Fruit fly (Drosophila melanogaster) whole organism, embryonic: ENCODE results near the gene CG8958.
A peak's percentile ranks its signal among the peaks of the same experiment; 100 is the strongest.

ENCODE experiments used
- Bgb ChIP-seq: fragments of 200-800 bp; sonication (Bioruptor generic); IDR thresholded peaks from 2 replicates; pipeline ENCODE4 v1.3.6; 2022; ENCODE audit warnings: missing biosample characterization, missing genetic modification characterization; ENCODE audit not compliant: partially characterized antibody
- Blimp-1 ChIP-seq: fragments of 200-800 bp; sonication (Bioruptor generic); optimal IDR thresholded peaks from 3 replicates; lab custom pipeline; 2018; ENCODE audit warnings: missing biosample characterization, missing genetic modification characterization, mild to moderate bottlenecking, moderate library complexity, missing genetic modification reagents
- CG10543 ChIP-seq: fragments of 200-800 bp; sonication (Bioruptor generic); optimal IDR thresholded peaks from 3 replicates; lab custom pipeline; 2017; ENCODE audit warnings: missing biosample characterization, mild to moderate bottlenecking, missing genetic modification characterization, moderate library complexity
- CG11456 ChIP-seq: fragments of 200-800 bp; sonication (Bioruptor generic); IDR thresholded peaks from 3 replicates; pipeline ENCODE4 v1.3.6; 2022; ENCODE audit warnings: missing biosample characterization, missing genetic modification characterization
- CG12071 ChIP-seq: fragments of 200-800 bp; sonication (Bioruptor generic); optimal IDR thresholded peaks from 3 replicates; lab custom pipeline; 2018; ENCODE audit warnings: missing biosample characterization, mild to moderate bottlenecking, missing genetic modification characterization
- CG12155 ChIP-seq: fragments of 200-800 bp; sonication (Bioruptor generic); optimal IDR thresholded peaks from 3 replicates; lab custom pipeline; 2016; ENCODE audit warnings: missing biosample characterization, missing genetic modification characterization
- CG1233 ChIP-seq: fragments of 200-800 bp; sonication (Bioruptor generic); optimal IDR thresholded peaks from 4 replicates; lab custom pipeline; 2018; ENCODE audit warnings: missing biosample characterization, mild to moderate bottlenecking, missing genetic modification characterization
- CG13296 ChIP-seq: fragments of 200-800 bp; sonication (Bioruptor generic); optimal IDR thresholded peaks from 3 replicates; lab custom pipeline; 2018; ENCODE audit warnings: missing biosample characterization, mild to moderate bottlenecking, missing genetic modification characterization
- CG17829 ChIP-seq: fragments of 200-800 bp; optimal IDR thresholded peaks from 2 replicates; lab custom pipeline; 2019; ENCODE audit warnings: missing biosample characterization, mild to moderate bottlenecking, missing genetic modification characterization, moderate library complexity
- CG2889 ChIP-seq: fragments of 200-800 bp; sonication (Bioruptor generic); IDR thresholded peaks from 3 replicates; pipeline ENCODE4 v1.3.6; 2022; ENCODE audit warnings: missing biosample characterization, missing genetic modification characterization
- CG30020 ChIP-seq: fragments of 200-800 bp; optimal IDR thresholded peaks from 2 replicates; lab custom pipeline; 2019; ENCODE audit warnings: missing biosample characterization, mild to moderate bottlenecking, missing genetic modification characterization, moderate library complexity
- CG8290 ChIP-seq, 3 experiments: fragments of 200-800 bp; sonication (Bioruptor generic); optimal IDR thresholded peaks; 2 replicates each; lab custom pipeline; 2016 to 2019; ENCODE audit warnings: missing biosample characterization in 3 of 3, missing genetic modification characterization in 3 of 3, mild to moderate bottlenecking in 2 of 3, moderate library complexity in 1 of 3
- CG9876 ChIP-seq: fragments of 200-800 bp; sonication (Bioruptor generic); optimal IDR thresholded peaks from 2 replicates; lab custom pipeline; 2016; ENCODE audit warnings: missing biosample characterization, missing genetic modification characterization
- Camta ChIP-seq: fragments of 200-800 bp; sonication (Bioruptor generic); optimal IDR thresholded peaks from 2 replicates; lab custom pipeline; 2016; ENCODE audit warnings: missing biosample characterization, missing genetic modification characterization
- Deaf1 ChIP-seq: fragments of 200-800 bp; optimal IDR thresholded peaks from 3 replicates; lab custom pipeline; 2019; ENCODE audit warnings: missing biosample characterization, mild to moderate bottlenecking, missing genetic modification characterization, moderate library complexity
- Ets97D ChIP-seq: fragments of 200-800 bp; sonication (Bioruptor generic); optimal IDR thresholded peaks from 3 replicates; lab custom pipeline; 2016; ENCODE audit warnings: missing biosample characterization, missing genetic modification characterization
- HmgZ ChIP-seq: fragments of 200-800 bp; sonication (Bioruptor generic); optimal IDR thresholded peaks from 2 replicates; lab custom pipeline; 2018; ENCODE audit warnings: missing biosample characterization, mild to moderate bottlenecking, missing genetic modification characterization
- Hr51 ChIP-seq, 2 experiments: fragments of 200-800 bp; sonication (Bioruptor generic); optimal IDR thresholded peaks; 2 replicates in 1 of 2; 3 replicates in 1 of 2; lab custom pipeline; 2016 to 2018; ENCODE audit warnings: missing biosample characterization in 2 of 2, missing genetic modification characterization in 2 of 2, mild to moderate bottlenecking in 1 of 2, moderate library complexity in 1 of 2
- MBD-R2 ChIP-seq: fragments of 200-800 bp; sonication (Bioruptor generic); IDR thresholded peaks from 2 replicates; pipeline ENCODE4 v1.3.6; 2022; ENCODE audit warnings: missing biosample characterization, missing genetic modification characterization
- Meics ChIP-seq: fragments of 200-800 bp; sonication (Bioruptor generic); optimal IDR thresholded peaks from 2 replicates; lab custom pipeline; 2017; ENCODE audit warnings: missing biosample characterization, mild to moderate bottlenecking, missing genetic modification characterization
- Pdp1 ChIP-seq, 2 experiments: fragments of 200-800 bp; sonication (Bioruptor generic); optimal IDR thresholded peaks; 3 replicates each; lab custom pipeline; 2016; ENCODE audit warnings: missing biosample characterization in 2 of 2, missing genetic modification characterization in 2 of 2, mild to moderate bottlenecking in 1 of 2, moderate library complexity in 1 of 2
- Sry-β ChIP-seq: fragments of 200-800 bp; sonication (Bioruptor generic); optimal IDR thresholded peaks from 2 replicates; lab custom pipeline; 2018; ENCODE audit warnings: missing biosample characterization, mild to moderate bottlenecking, missing genetic modification characterization, moderate library complexity
- Sry-δ ChIP-seq: fragments of 200-800 bp; sonication (Bioruptor generic); optimal IDR thresholded peaks from 2 replicates; lab custom pipeline; 2016; ENCODE audit warnings: missing biosample characterization, missing genetic modification characterization
- TFAM ChIP-seq: fragments of 200-800 bp; sonication (Bioruptor generic); optimal IDR thresholded peaks from 2 replicates; lab custom pipeline; 2017; ENCODE audit warnings: missing biosample characterization, missing genetic modification characterization, inconsistent platforms
- abd-A ChIP-seq: fragments of 200-800 bp; sonication (Bioruptor generic); optimal IDR thresholded peaks from 3 replicates; lab custom pipeline; 2019; ENCODE audit warnings: missing biosample characterization, mild to moderate bottlenecking, missing genetic modification characterization, moderate library complexity
- ato ChIP-seq: fragments of 200-800 bp; sonication (Bioruptor generic); IDR thresholded peaks from 2 replicates; pipeline ENCODE4 v1.3.6; 2022; ENCODE audit warnings: missing biosample characterization, missing genetic modification characterization; ENCODE audit not compliant: partially characterized antibody
- btn ChIP-seq: fragments of 200-800 bp; sonication (Bioruptor generic); optimal IDR thresholded peaks from 2 replicates; lab custom pipeline; 2016; ENCODE audit warnings: missing biosample characterization, missing genetic modification characterization
- chm ChIP-seq: fragments of 200-800 bp; sonication (Bioruptor generic); IDR thresholded peaks from 2 replicates; pipeline ENCODE4 v1.3.6; 2022; ENCODE audit warnings: missing biosample characterization, missing genetic modification characterization
- dmrt11E ChIP-seq: fragments of 200-800 bp; sonication (Bioruptor generic); optimal IDR thresholded peaks from 3 replicates; lab custom pipeline; 2018; ENCODE audit warnings: missing biosample characterization, mild to moderate bottlenecking, missing genetic modification characterization, moderate library complexity
- dmrt99B ChIP-seq: fragments of 200-800 bp; sonication (Bioruptor generic); optimal IDR thresholded peaks from 2 replicates; lab custom pipeline; 2018; ENCODE audit warnings: missing biosample characterization, mild to moderate bottlenecking, missing genetic modification characterization, moderate library complexity
- gcm ChIP-seq: fragments of 200-800 bp; sonication (Bioruptor generic); optimal IDR thresholded peaks from 2 replicates; lab custom pipeline; 2019; ENCODE audit warnings: missing biosample characterization, mild to moderate bottlenecking, missing genetic modification characterization, moderate library complexity
- gfzf ChIP-seq: fragments of 200-800 bp; sonication (Bioruptor generic); optimal IDR thresholded peaks from 2 replicates; lab custom pipeline; 2016; ENCODE audit warnings: missing biosample characterization, mild to moderate bottlenecking, missing genetic modification characterization, moderate library complexity
- her ChIP-seq: fragments of 200-800 bp; sonication (Bioruptor generic); optimal IDR thresholded peaks from 2 replicates; lab custom pipeline; 2016; ENCODE audit warnings: missing biosample characterization, missing genetic modification characterization
- lab ChIP-seq: fragments of 200-800 bp; sonication (Bioruptor generic); optimal IDR thresholded peaks from 3 replicates; lab custom pipeline; 2017; ENCODE audit warnings: missing biosample characterization, missing genetic modification characterization, mild to moderate bottlenecking, moderate library complexity, missing genetic modification reagents
- lov ChIP-seq, 2 experiments: fragments of 200-800 bp in 1 of 2; fragments of >200 bp in 1 of 2; sonication (Bioruptor generic) in 1 of 2; IDR thresholded peaks in 1 of 2; optimal IDR thresholded peaks in 1 of 2; 2 replicates in 1 of 2; 3 replicates in 1 of 2; pipeline versions ENCODE4 v1.3.6 to Lab custom; 2017 to 2022; ENCODE audit warnings: missing biosample characterization in 1 of 2, missing genetic modification characterization in 1 of 2
- nmo ChIP-seq: fragments of 200-800 bp; sonication (Bioruptor generic); optimal IDR thresholded peaks from 2 replicates; lab custom pipeline; 2018; ENCODE audit warnings: missing biosample characterization, mild to moderate bottlenecking, missing genetic modification characterization, moderate library complexity
- otp ChIP-seq: fragments of 200-800 bp; sonication (Bioruptor generic); IDR thresholded peaks from 3 replicates; pipeline ENCODE4, ENCODE4 v1.3.6; 2022; ENCODE audit warnings: missing biosample characterization, missing genetic modification characterization
- pan ChIP-seq, 4 experiments: fragments of >200 bp in 3 of 4; fragments of 200-800 bp in 1 of 4; sonication (Bioruptor generic) in 1 of 4; optimal IDR thresholded peaks in 3 of 4; IDR thresholded peaks in 1 of 4; 2 replicates each; pipeline versions ENCODE4 v1.3.6 to Lab custom; 2017 to 2022; ENCODE audit warnings: missing biosample characterization in 2 of 4, missing genetic modification characterization in 2 of 4, mixed read lengths in 1 of 4
- peb ChIP-seq: fragments of 200-800 bp; sonication (Bioruptor generic); IDR thresholded peaks from 2 replicates; pipeline ENCODE4 v1.3.6; 2022; ENCODE audit warnings: missing biosample characterization, missing genetic modification characterization
- rib ChIP-seq: fragments of 200-800 bp; sonication (Bioruptor generic); IDR thresholded peaks from 2 replicates; pipeline ENCODE4 v1.3.6; 2022; ENCODE audit warnings: missing biosample characterization, missing genetic modification characterization
- row ChIP-seq: fragments of 200-800 bp; sonication (Bioruptor generic); IDR thresholded peaks from 3 replicates; pipeline ENCODE4 v1.3.6; 2022; ENCODE audit warnings: missing biosample characterization, missing genetic modification characterization
- sqz ChIP-seq: fragments of 200-800 bp; sonication (Bioruptor generic); optimal IDR thresholded peaks from 3 replicates; lab custom pipeline; 2018; ENCODE audit warnings: missing biosample characterization, mild to moderate bottlenecking, missing genetic modification characterization
- sr ChIP-seq: fragments of 200-800 bp; sonication (Bioruptor generic); IDR thresholded peaks from 3 replicates; pipeline ENCODE4 v1.3.6; 2022; ENCODE audit warnings: missing biosample characterization, missing genetic modification characterization
- sug ChIP-seq: fragments of 200-800 bp; optimal IDR thresholded peaks from 2 replicates; lab custom pipeline; 2019; ENCODE audit warnings: missing biosample characterization, mild to moderate bottlenecking, missing genetic modification characterization, moderate library complexity

Gene CG8958

dm6 chrX:16091431-16091990, 8.5 kb downstream of the CG8958 start, which contains the start of gene Tob (continued):
- TF ChIP-seq CG8290 (GFP tag; optimal IDR thresholded peaks at IDR 0.05; lab: Kevin White, UChicago) (no peak), CG8290 (tag; optimal IDR thresholded peaks at IDR 0.05; lab: Kevin White, UChicago) (peak in 1 of 2 experiments; percentile 82), chm (peak; percentile 57; the same call in 1 of the 2 replicates), CG9876 (no peak), Sry-β (GFP tag; lab: Kevin White, UChicago) (peak; percentile 93), CG11456 (GFP tag; lab: Robert Waterston, UW) (0 out of 3 replicates have a peak, but pooled peaks have one; percentile 20), Sry-δ (GFP tag; lab: Kevin White, UChicago) (no peak), CG17829 (tag; lab: Kevin White, UChicago) (peak; percentile 17), rib (GFP tag; lab: Robert Waterston, UW) (peak; percentile 27; the same call in 1 of the 2 replicates), nmo (peak; percentile 6), CG30020 (no peak), her (GFP tag; lab: Kevin White, UChicago) (peak; percentile 22), gcm (GFP tag; lab: Kevin White, UChicago) (peak; percentile 8), CG1233 (GFP tag; lab: Kevin White, UChicago) (peak; percentile 15), CG12071 (peak; percentile 17), Camta (GFP tag; lab: Kevin White, UChicago) (no peak), MBD-R2 (GFP tag; lab: Robert Waterston, UW) (peak; percentile 27; the same call in 1 of the 2 replicates), Meics (GFP tag; lab: Kevin White, UChicago) (peak; percentile 100), CG12155 (GFP tag; lab: Kevin White, UChicago) (no peak), CG2889 (GFP tag; lab: Robert Waterston, UW) (0 out of 3 replicates have a peak, but pooled peaks have one; percentile 3), btn (GFP tag; lab: Kevin White, UChicago) (no peak), HmgZ (tag; lab: Kevin White, UChicago) (peak; percentile 52), dmrt11E (no peak), Pdp1 (GFP tag; optimal IDR thresholded peaks at IDR 0.05; lab: Kevin White, UChicago) (peak in 1 of 2 experiments; percentile 84), Hr51 (GFP tag; optimal IDR thresholded peaks at IDR 0.05; lab: Kevin White, UChicago) (peak in 1 of 2 experiments; percentile 6), Ets97D (GFP tag; lab: Kevin White, UChicago) (no peak)

- TF ChIP-seq sqz, result peak; percentile 0
- no peak for TF ChIP-seq otp
- TF ChIP-seq abd-A (tag; lab: Kevin White, UChicago), result peak; percentile 70
- peak; percentile 0 for TF ChIP-seq lab (GFP tag; lab: Kevin White, UChicago)
- peak; percentile 84 for TF ChIP-seq Blimp-1 (GFP tag; lab: Kevin White, UChicago)
- no peak for TF ChIP-seq peb
- no peak for TF ChIP-seq CG30020
- TF ChIP-seq CG13296 (GFP tag; lab: Kevin White, UChicago), result no peak
- no peak for TF ChIP-seq TFAM (GFP tag; lab: Kevin White, UChicago)
- TF ChIP-seq Bgb (GFP tag; lab: Robert Waterston, UW), result 0 out of 2 replicates have a peak, but pooled peaks have one; percentile 26
- TF ChIP-seq pan (optimal IDR thresholded peaks at IDR 0.05; lab: Kevin White, UChicago), result no peak
- no peak for TF ChIP-seq pan (GFP tag; optimal IDR thresholded peaks at IDR 0.05 in 1 of 2, IDR thresholded peaks at IDR 0.05 in 1 of 2)
- TF ChIP-seq Deaf1, result peak; percentile 90
- TF ChIP-seq dmrt99B (tag; lab: Kevin White, UChicago), result peak; percentile 2
- TF ChIP-seq row, result peak; percentile 35; the same call in 1 of the 3 replicates
- TF ChIP-seq Hr51 (GFP tag; optimal IDR thresholded peaks at IDR 0.05; lab: Kevin White, UChicago), result peak in 1 of 2 experiments; percentile 24
- TF ChIP-seq CG10543 (GFP tag; lab: Kevin White, UChicago), result peak; percentile 35
- 0 out of 3 replicates have a peak, but pooled peaks have one; percentile 27 for TF ChIP-seq sr (GFP tag; lab: Robert Waterston, UW)
- no peak for TF ChIP-seq ato (GFP tag; lab: Robert Waterston, UW)
- no peak for TF ChIP-seq gfzf (GFP tag; lab: Kevin White, UChicago)
- TF ChIP-seq MBD-R2 (GFP tag; lab: Robert Waterston, UW), result peak; percentile 42
- TF ChIP-seq sug, result no peak
- no peak for TF ChIP-seq lov (optimal IDR thresholded peaks at IDR 0.05; lab: Kevin White, UChicago)
- TF ChIP-seq lov (GFP tag; IDR thresholded peaks at IDR 0.05; lab: Robert Waterston, UW), result peak; percentile 60; the same call in 1 of the 3 replicates
- peak in 1 of 2 experiments; percentile 54 for TF ChIP-seq Pdp1 (GFP tag; optimal IDR thresholded peaks at IDR 0.05; lab: Kevin White, UChicago)
- TF ChIP-seq CG12071, result no peak
Observed at dm6 chrX:16092614-16093280, 9.7 kb downstream of the CG8958 start.
